Fruit fly (Drosophila melanogaster) whole organism, prepupa: Measurements from ENCODE around the gene ND-24.

ENCODE experiments used
- CG10631 ChIP-seq: fragments of 200-800 bp; sonication (Bioruptor generic); optimal IDR thresholded peaks from 2 replicates; lab custom pipeline; 2016; ENCODE audit warnings: missing biosample characterization, missing genetic modification characterization
- CG10669 ChIP-seq: fragments of 200-800 bp; sonication (Bioruptor generic); optimal IDR thresholded peaks from 3 replicates; lab custom pipeline; 2018; ENCODE audit warnings: missing biosample characterization, mild to moderate bottlenecking, missing genetic modification characterization, moderate library complexity
- CG31627 ChIP-seq: fragments of 200-800 bp; sonication (Bioruptor generic); optimal IDR thresholded peaks from 3 replicates; lab custom pipeline; 2016; ENCODE audit warnings: missing biosample characterization, missing genetic modification characterization
- CG34406 ChIP-seq: fragments of 200-800 bp; sonication (Bioruptor generic); optimal IDR thresholded peaks from 3 replicates; lab custom pipeline; 2016; ENCODE audit warnings: missing biosample characterization, missing genetic modification characterization
- CG6276 ChIP-seq: fragments of 200-800 bp; sonication (Bioruptor generic); optimal IDR thresholded peaks from 2 replicates; lab custom pipeline; 2017; ENCODE audit warnings: missing biosample characterization, mild to moderate bottlenecking, missing genetic modification characterization
- CG7368 ChIP-seq: fragments of 200-800 bp; sonication (Bioruptor generic); optimal IDR thresholded peaks from 3 replicates; lab custom pipeline; 2016; ENCODE audit warnings: missing biosample characterization, missing genetic modification characterization
- CG8119 ChIP-seq: fragments of 200-800 bp; sonication (Bioruptor generic); IDR thresholded peaks from 3 replicates; pipeline ENCODE4 v1.3.6; 2022; ENCODE audit warnings: missing biosample characterization, missing genetic modification characterization
- CG9139 ChIP-seq: fragments of 200-800 bp; sonication (Bioruptor generic); optimal IDR thresholded peaks from 3 replicates; lab custom pipeline; 2017; ENCODE audit warnings: missing biosample characterization, mild to moderate bottlenecking, missing genetic modification characterization
- Eip93F ChIP-seq: fragments of 200-800 bp; sonication (Bioruptor generic); optimal IDR thresholded peaks from 2 replicates; lab custom pipeline; 2016; ENCODE audit warnings: missing biosample characterization, mild to moderate bottlenecking, missing genetic modification characterization
- Ets21C ChIP-seq: fragments of 200-800 bp; sonication (Bioruptor generic); optimal IDR thresholded peaks from 3 replicates; lab custom pipeline; 2016; ENCODE audit warnings: missing biosample characterization, missing genetic modification characterization
- Sox102F ChIP-seq: fragments of 200-800 bp; sonication (Bioruptor generic); optimal IDR thresholded peaks from 2 replicates; lab custom pipeline; 2016; ENCODE audit warnings: missing biosample characterization, mild to moderate bottlenecking, missing genetic modification characterization
- lz ChIP-seq: fragments of 200-800 bp; sonication (Bioruptor generic); optimal IDR thresholded peaks from 3 replicates; lab custom pipeline; 2016; ENCODE audit warnings: missing biosample characterization, missing genetic modification characterization

DNA sequence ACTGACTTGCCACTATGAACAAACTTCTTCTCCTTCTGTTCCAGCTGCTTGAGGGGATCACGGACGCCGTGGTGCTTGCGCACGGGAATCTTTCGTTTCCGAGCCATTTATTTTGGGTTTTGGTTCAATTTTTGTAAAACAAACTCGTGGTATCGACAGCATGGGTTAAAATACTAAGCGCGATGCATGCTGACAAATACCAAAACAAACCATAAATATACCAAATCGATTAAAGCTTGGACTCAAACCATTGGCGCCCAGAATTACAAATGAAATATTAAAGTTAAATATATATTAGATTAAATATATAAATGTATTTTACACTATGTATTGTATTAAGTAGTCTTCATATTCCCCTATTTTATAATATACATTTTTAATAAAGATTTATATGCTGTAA, 2.6 kb upstream of the ND-24 start, which contains the start of gene CG8326:
- no peak for TF ChIP-seq lz
- TF ChIP-seq Ets21C: no peak
- no peak for TF ChIP-seq CG10631
- no peak for TF ChIP-seq Eip93F (GFP tag; lab: Kevin White, UChicago)
- no peak for TF ChIP-seq CG10669 (GFP tag; lab: Kevin White, UChicago)
- TF ChIP-seq CG9139 (GFP tag; lab: Kevin White, UChicago): no peak
- TF ChIP-seq CG34406 (GFP tag; lab: Kevin White, UChicago): no peak
- TF ChIP-seq CG8119 (GFP tag; lab: Robert Waterston, UW): no peak
- no peak for TF ChIP-seq CG6276
- no peak for TF ChIP-seq Sox102F (GFP tag; lab: Kevin White, UChicago)
- no peak for TF ChIP-seq CG31627 (GFP tag; lab: Kevin White, UChicago)
- no peak for TF ChIP-seq CG7368 (GFP tag; lab: Kevin White, UChicago)
